Worm (Caenorhabditis elegans) whole organism, L4 larva: ENCODE results near the gene lys-2.

Source experiments
- F49E8.2 ChIP-seq: sonication (generic microtip); optimal IDR thresholded peaks from 2 replicates; lab custom pipeline; 2016; ENCODE audit warnings: missing compliant biosample characterization, mild to moderate bottlenecking, missing genetic modification characterization, borderline replicate concordance
- T20F7.1 ChIP-seq: fragments of 200-800 bp; sonication (Bioruptor generic); optimal IDR thresholded peaks from 2 replicates; lab custom pipeline; 2018; ENCODE audit warnings: mild to moderate bottlenecking, missing genetic modification characterization, missing compliant biosample characterization
- Y105C5A.15 ChIP-seq: fragments of 200-800 bp; sonication (Bioruptor generic); IDR thresholded peaks from 2 replicates; pipeline ENCODE4 v1.3.6; 2022; ENCODE audit warnings: missing genetic modification characterization, missing compliant biosample characterization
- Y48G9A.11 ChIP-seq: fragments of 200-800 bp; sonication (Bioruptor generic); IDR thresholded peaks from 2 replicates; pipeline ENCODE4 v1.3.6; 2022; ENCODE audit warnings: missing genetic modification reagents, missing genetic modification characterization, missing compliant biosample characterization
- Y5F2A.4 ChIP-seq: fragments of 200-800 bp; sonication (Bioruptor generic); optimal IDR thresholded peaks from 2 replicates; lab custom pipeline; 2018; ENCODE audit warnings: mild to moderate bottlenecking, missing genetic modification characterization, missing compliant biosample characterization
- Y75B8A.6 ChIP-seq: fragments of 200-800 bp; sonication (Bioruptor generic); IDR thresholded peaks from 2 replicates; pipeline ENCODE4 v1.3.6; 2022; ENCODE audit warnings: missing genetic modification reagents, missing genetic modification characterization, missing compliant biosample characterization
- ZK546.5 ChIP-seq, 2 experiments: sonication (generic microtip); optimal IDR thresholded peaks; 2 replicates each; lab custom pipeline; 2017; ENCODE audit warnings: missing biosample characterization in 2 of 2, missing genetic modification characterization in 2 of 2
- aha-1 ChIP-seq: fragments of 150-350 bp; peaks from one replicate; lab custom pipeline; 2014; ENCODE audit warnings: missing biosample characterization, missing genetic modification characterization
- attf-4 ChIP-seq: sonication (generic microtip); optimal IDR thresholded peaks from 3 replicates; lab custom pipeline; 2017; ENCODE audit warnings: missing biosample characterization, missing genetic modification characterization
- ctbp-1 ChIP-seq: fragments of 200-800 bp; sonication (Bioruptor generic); IDR thresholded peaks from 2 replicates; pipeline ENCODE4 v1.3.6; 2022; ENCODE audit warnings: missing genetic modification reagents, missing genetic modification characterization, missing compliant biosample characterization
- daf-12 ChIP-seq: fragments of 150-350 bp; optimal IDR thresholded peaks from 2 replicates; lab custom pipeline; 2014; ENCODE audit warnings: missing biosample characterization, missing genetic modification reagents, missing genetic modification characterization
- daf-19 ChIP-seq: fragments of 200-800 bp; sonication (Bioruptor generic); conservative IDR thresholded peaks from 2 replicates; pipeline ENCODE4 v1.3.6; 2022; ENCODE audit warnings: missing genetic modification characterization, missing compliant biosample characterization
- daf-8 ChIP-seq: fragments of 200-800 bp; sonication (Bioruptor generic); IDR thresholded peaks from 2 replicates; pipeline ENCODE4 v1.3.6; 2022; ENCODE audit warnings: missing genetic modification characterization, missing compliant biosample characterization
- duxl-1 ChIP-seq: sonication (generic microtip); optimal IDR thresholded peaks from 2 replicates; lab custom pipeline; 2016; ENCODE audit warnings: mild to moderate bottlenecking, missing genetic modification characterization, moderate library complexity, missing compliant biosample characterization; ENCODE audit not compliant: poor library complexity
- dve-1 ChIP-seq: sonication (generic microtip); optimal IDR thresholded peaks from 2 replicates; lab custom pipeline; 2017; ENCODE audit warnings: antibody characterized with exemption, mild to moderate bottlenecking, missing genetic modification characterization, missing compliant biosample characterization; ENCODE audit not compliant: insufficient read depth
- fkh-10 ChIP-seq: fragments of 150-350 bp; optimal IDR thresholded peaks from 2 replicates; lab custom pipeline; 2014; ENCODE audit warnings: missing biosample characterization, missing genetic modification reagents, missing genetic modification characterization
- fos-1 ChIP-seq: fragments of 150-350 bp; optimal IDR thresholded peaks from 2 replicates; lab custom pipeline; 2014; ENCODE audit warnings: missing biosample characterization, missing genetic modification characterization
- gei-8 ChIP-seq: fragments of 200-800 bp; sonication (Bioruptor generic); optimal IDR thresholded peaks from 2 replicates; lab custom pipeline; 2018; ENCODE audit warnings: mild to moderate bottlenecking, missing genetic modification characterization, missing compliant biosample characterization
- hif-1 ChIP-seq, 2 experiments: sonication (generic microtip); optimal IDR thresholded peaks; 2 replicates each; lab custom pipeline; 2016 to 2017; ENCODE audit warnings: missing compliant biosample characterization in 2 of 2, missing genetic modification characterization in 2 of 2, missing genetic modification reagents in 2 of 2, missing genotype in 2 of 2, mild to moderate bottlenecking in 1 of 2
- hlh-11 ChIP-seq: fragments of 200-800 bp; sonication (Bioruptor generic); optimal IDR thresholded peaks from 2 replicates; lab custom pipeline; 2018; ENCODE audit warnings: mild to moderate bottlenecking, missing genetic modification characterization, missing compliant biosample characterization
- hlh-30 ChIP-seq: sonication (generic microtip); optimal IDR thresholded peaks from 2 replicates; lab custom pipeline; 2017; ENCODE audit warnings: antibody characterized with exemption, mild to moderate bottlenecking, missing genetic modification characterization, missing compliant biosample characterization; ENCODE audit not compliant: insufficient read depth
- hmg-1.1 ChIP-seq: fragments of 200-800 bp; sonication (Bioruptor generic); IDR thresholded peaks from 2 replicates; pipeline ENCODE4 v1.3.6; 2022; ENCODE audit warnings: missing genetic modification reagents, missing genetic modification characterization, missing compliant biosample characterization
- lin-13 ChIP-seq: fragments of 150-350 bp; optimal IDR thresholded peaks from 2 replicates; lab custom pipeline; 2014; ENCODE audit warnings: missing biosample characterization, missing genetic modification reagents, missing genetic modification characterization
- lin-39 ChIP-seq: fragments of 150-350 bp; optimal IDR thresholded peaks from 2 replicates; lab custom pipeline; 2014; ENCODE audit warnings: missing biosample characterization, missing genetic modification reagents, missing genetic modification characterization
- lir-3 ChIP-seq: sonication (generic microtip); optimal IDR thresholded peaks from 2 replicates; lab custom pipeline; 2016; ENCODE audit warnings: mild to moderate bottlenecking, missing genetic modification characterization, missing compliant biosample characterization
- lsy-2 ChIP-seq, 2 experiments: fragments of 150-350 bp in 1 of 2; sonication (generic microtip) in 1 of 2; optimal IDR thresholded peaks; 2 replicates each; lab custom pipeline; 2014 to 2017; ENCODE audit warnings: missing biosample characterization in 2 of 2, missing genetic modification characterization in 2 of 2
- madf-5 ChIP-seq, 2 experiments: fragments of 200-800 bp; sonication (Bioruptor generic); IDR thresholded peaks; 2 replicates each; pipeline ENCODE4 v1.3.6; 2022; ENCODE audit warnings: missing compliant biosample characterization in 2 of 2, missing genetic modification characterization in 2 of 2
- mdl-1 ChIP-seq, 2 experiments: fragments of 150-350 bp in 1 of 2; sonication (generic microtip) in 1 of 2; optimal IDR thresholded peaks; 2 replicates each; lab custom pipeline; 2014 to 2017; ENCODE audit warnings: missing biosample characterization in 2 of 2, missing genetic modification characterization in 2 of 2
- mdt-29 ChIP-seq: fragments of 200-800 bp; sonication (Bioruptor generic); IDR thresholded peaks from 2 replicates; pipeline ENCODE4 v1.3.6; 2022; ENCODE audit warnings: missing genetic modification reagents, missing genetic modification characterization, missing compliant biosample characterization
- mep-1 ChIP-seq: fragments of 150-350 bp; sonication (generic microtip); optimal IDR thresholded peaks from 3 replicates; lab custom pipeline; 2014; ENCODE audit warnings: missing biosample characterization, missing genetic modification characterization
- nhr-102 ChIP-seq: sonication (generic microtip); optimal IDR thresholded peaks from 2 replicates; lab custom pipeline; 2016; ENCODE audit warnings: mild to moderate bottlenecking, missing genetic modification characterization, moderate library complexity, missing compliant biosample characterization
- nhr-111 ChIP-seq: fragments of 200-800 bp; sonication (Bioruptor generic); optimal IDR thresholded peaks from 2 replicates; lab custom pipeline; 2018; ENCODE audit warnings: mild to moderate bottlenecking, missing genetic modification characterization, missing compliant biosample characterization
- nhr-41 ChIP-seq: fragments of 200-800 bp; sonication (Bioruptor generic); IDR thresholded peaks from 2 replicates; pipeline ENCODE4 v1.3.6; 2022; ENCODE audit warnings: missing genetic modification reagents, missing genetic modification characterization, missing compliant biosample characterization
- nhr-77 ChIP-seq: fragments of 150-350 bp; optimal IDR thresholded peaks from 2 replicates; lab custom pipeline; 2014; ENCODE audit warnings: missing biosample characterization, missing genetic modification characterization
- pha-4 ChIP-seq, 2 experiments: fragments of 150-350 bp in 1 of 2; fragments of 200-800 bp in 1 of 2; sonication (Bioruptor generic) in 1 of 2; IDR thresholded peaks in 1 of 2; optimal IDR thresholded peaks in 1 of 2; 2 replicates each; pipeline versions ENCODE4 v1.3.6 to Lab custom; 2014 to 2022; ENCODE audit warnings: missing genetic modification characterization in 2 of 2, missing genetic modification reagents in 2 of 2, missing biosample characterization in 1 of 2, missing compliant biosample characterization in 1 of 2
- pqm-1 ChIP-seq: sonication (generic microtip); optimal IDR thresholded peaks from 2 replicates; lab custom pipeline; 2017; ENCODE audit warnings: missing biosample characterization, missing genetic modification characterization
- rbr-2 ChIP-seq: sonication (generic microtip); optimal IDR thresholded peaks from 2 replicates; lab custom pipeline; 2016; ENCODE audit warnings: missing genotype, missing genetic modification characterization, missing compliant biosample characterization
- saeg-2 ChIP-seq: fragments of 200-800 bp; sonication (Bioruptor generic); IDR thresholded peaks from 2 replicates; pipeline ENCODE4 v1.3.6; 2022; ENCODE audit warnings: missing genetic modification reagents, missing genetic modification characterization, missing compliant biosample characterization
- sdz-12 ChIP-seq: fragments of 200-800 bp; sonication (Bioruptor generic); optimal IDR thresholded peaks from 2 replicates; lab custom pipeline; 2018; ENCODE audit warnings: mild to moderate bottlenecking, missing genetic modification characterization, missing compliant biosample characterization
- set-16 ChIP-seq: fragments of 200-800 bp; sonication (Bioruptor generic); IDR thresholded peaks from 2 replicates; pipeline ENCODE4 v1.3.6; 2022; ENCODE audit warnings: missing genetic modification reagents, missing genetic modification characterization, missing compliant biosample characterization
- spr-1 ChIP-seq: sonication (generic microtip); optimal IDR thresholded peaks from 2 replicates; lab custom pipeline; 2016; ENCODE audit warnings: mild to moderate bottlenecking, missing genetic modification characterization, missing compliant biosample characterization
- tra-1 ChIP-seq: fragments of 200-800 bp; sonication (Bioruptor generic); IDR thresholded peaks from 2 replicates; pipeline ENCODE4 v1.3.6; 2022; ENCODE audit warnings: missing genetic modification reagents, missing genetic modification characterization, missing compliant biosample characterization
- unc-39 ChIP-seq: sonication (generic microtip); optimal IDR thresholded peaks from 2 replicates; lab custom pipeline; 2017; ENCODE audit warnings: missing biosample characterization, missing genetic modification characterization
- unc-62 ChIP-seq, 3 experiments: fragments of 150-350 bp in 1 of 3; sonication (generic microtip); optimal IDR thresholded peaks in 2 of 3; peaks in 1 of 3; 1 replicate in 1 of 3; 2 replicates in 2 of 3; lab custom pipeline; 2014 to 2017; ENCODE audit warnings: missing biosample characterization in 3 of 3, missing genetic modification characterization in 3 of 3, missing genetic modification reagents in 3 of 3, missing genotype in 1 of 3
- ztf-11 ChIP-seq: fragments of 150-350 bp; optimal IDR thresholded peaks from 2 replicates; lab custom pipeline; 2014; ENCODE audit warnings: missing biosample characterization, missing genetic modification characterization

Gene lys-2

DNA sequence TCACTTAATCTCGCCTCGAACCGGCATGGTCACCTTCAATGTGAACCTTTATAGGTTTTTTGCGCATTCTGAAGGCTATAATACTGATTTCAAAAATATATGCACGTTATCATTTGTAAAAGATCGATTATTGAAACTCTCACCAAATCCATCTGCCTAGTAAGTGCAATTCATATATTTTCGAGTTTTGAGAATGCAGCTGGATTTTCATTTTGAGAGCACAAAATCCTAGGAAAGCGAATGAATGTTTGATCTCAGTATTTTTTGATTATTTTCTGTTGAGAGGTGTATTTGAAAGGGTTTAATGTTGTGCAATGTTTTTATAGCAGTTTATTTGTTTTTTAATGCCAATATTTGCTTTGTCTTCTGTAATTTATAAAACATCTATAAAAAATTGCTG is 5.2 kb downstream of the lys-2 start:
- peak in 1 of 2 experiments; percentile 36 for TF ChIP-seq unc-62 (GFP tag; optimal IDR thresholded peaks at IDR 0.05 in 1 of 2; lab: Kevin White, UChicago)
- TF ChIP-seq unc-62 (tag; optimal IDR thresholded peaks at IDR 0.05; lab: Kevin White, UChicago): no peak
- no peak for TF ChIP-seq fos-1 (tag; lab: Kevin White, UChicago)
- no peak for TF ChIP-seq daf-19 (GFP tag; lab: Robert Waterston, UW)
- TF ChIP-seq sdz-12 (GFP tag; lab: Kevin White, UChicago): no peak
- TF ChIP-seq spr-1 (tag; lab: Kevin White, UChicago): no peak
- TF ChIP-seq, all 104 proteins: peak for 1

DNA sequence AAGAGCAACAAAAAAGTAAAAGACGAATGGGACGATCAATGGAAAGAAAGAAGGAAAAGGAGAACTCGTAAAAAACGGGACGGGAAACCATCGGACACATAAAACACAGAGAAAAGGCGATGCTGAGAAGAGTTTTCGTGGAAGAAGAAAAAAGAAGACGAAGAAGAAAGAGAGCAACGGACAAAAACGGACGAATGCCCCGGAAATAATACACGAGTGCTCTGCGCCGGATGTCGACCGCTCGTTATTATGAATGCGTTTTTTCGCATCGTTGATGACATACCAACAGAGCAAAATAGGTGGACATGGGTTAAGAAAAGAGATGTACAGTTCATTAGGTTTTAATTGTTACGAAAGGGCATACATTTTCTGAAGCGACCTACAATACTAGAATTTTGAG is 5.7 kb downstream of the lys-2 start, which contains the start of gene Y22F5A.11:
TSS of gene Y22F5A.11 (minus strand) at position 28 of the 400 bp plus-strand sequence.
- TF ChIP-seq mdl-1 (tag; optimal IDR thresholded peaks at IDR 0.05; lab: Kevin White, UChicago) (no peak), fkh-10 (GFP tag; lab: Kevin White, UChicago) (peak; percentile 18), hmg-1.1 (GFP tag; lab: Robert Waterston, UW) (peak; percentile 23; the same call in 1 of the 2 replicates), mep-1 (tag; lab: Kevin White, UChicago) (peak; percentile 41), rbr-2 (tag; lab: Kevin White, UChicago) (peak; percentile 11)

DNA sequence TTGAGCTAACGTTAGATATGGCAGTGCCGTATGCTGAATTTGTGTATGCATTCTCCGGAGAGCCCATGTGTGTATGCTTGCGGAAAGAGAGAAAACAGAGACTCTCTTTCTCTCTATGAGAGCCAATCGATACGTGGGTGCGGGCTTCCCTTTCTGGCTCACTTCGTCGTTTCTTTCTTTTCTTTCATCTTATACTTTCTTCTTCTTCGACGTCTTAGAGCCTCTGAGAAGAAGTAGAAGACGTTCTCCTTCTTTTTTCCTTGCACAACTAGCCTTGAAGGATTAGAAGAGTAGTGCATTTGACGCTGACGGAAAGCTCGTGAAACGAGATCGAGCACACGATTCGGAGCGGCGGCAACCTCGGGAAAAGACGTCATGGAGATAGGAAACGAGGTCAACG is 7.4 kb downstream of the lys-2 start:
- TF ChIP-seq daf-12 (tag; lab: Kevin White, UChicago): no peak
- TF ChIP-seq Y5F2A.4 (GFP tag; lab: Kevin White, UChicago): no peak
- no peak for TF ChIP-seq pqm-1 (tag; lab: Kevin White, UChicago)
- no peak for TF ChIP-seq sdz-12 (GFP tag; lab: Kevin White, UChicago)
- peak; percentile 7; the same call in 1 of the 2 replicates for TF ChIP-seq set-16 (GFP tag; lab: Robert Waterston, UW)
- no peak for TF ChIP-seq nhr-102
- no peak for TF ChIP-seq fos-1 (tag; lab: Kevin White, UChicago)
- no peak for TF ChIP-seq lin-39 (tag; lab: Kevin White, UChicago)
- no peak for TF ChIP-seq Y75B8A.6
- TF ChIP-seq nhr-77 (tag; lab: Kevin White, UChicago): no peak
- TF ChIP-seq lin-13 (GFP tag; lab: Kevin White, UChicago): no peak
- TF ChIP-seq mdt-29 (GFP tag; lab: Robert Waterston, UW): no peak
- no peak for TF ChIP-seq spr-1 (tag; lab: Kevin White, UChicago)
- TF ChIP-seq attf-4: no peak
- peak; percentile 94 for TF ChIP-seq fkh-10 (GFP tag; lab: Kevin White, UChicago)
- TF ChIP-seq T20F7.1 (GFP tag; lab: Kevin White, UChicago): no peak
- TF ChIP-seq mep-1 (tag; lab: Kevin White, UChicago): peak; percentile 45
- no peak for TF ChIP-seq pha-4 (GFP tag; IDR thresholded peaks at IDR 0.05; lab: Robert Waterston, UW)
- no peak for TF ChIP-seq pha-4 (tag; optimal IDR thresholded peaks at IDR 0.05; lab: Kevin White, UChicago)
- no peak for TF ChIP-seq saeg-2
- TF ChIP-seq tra-1 (GFP tag; lab: Robert Waterston, UW): no peak
- no peak for TF ChIP-seq unc-39 (tag; lab: Kevin White, UChicago)
- TF ChIP-seq lir-3: no peak
- no peak for TF ChIP-seq nhr-111 (GFP tag; lab: Kevin White, UChicago)
- TF ChIP-seq aha-1 (tag; lab: Kevin White, UChicago): peak; percentile 69
- TF ChIP-seq F49E8.2 (tag; lab: Kevin White, UChicago): no peak
- TF ChIP-seq ZK546.5 (tag; optimal IDR thresholded peaks at IDR 0.05; lab: Kevin White, UChicago): no peak
- no peak for TF ChIP-seq daf-8
- TF ChIP-seq Y105C5A.15 (GFP tag; lab: Robert Waterston, UW): no peak
- TF ChIP-seq ztf-11: no peak
- peak; percentile 24 for TF ChIP-seq hlh-30 (tag; lab: Kevin White, UChicago)
- TF ChIP-seq hif-1 (tag; optimal IDR thresholded peaks at IDR 0.05; lab: Kevin White, UChicago): peak in 1 of 2 experiments; percentile 29
- no peak for TF ChIP-seq madf-5 (GFP tag; IDR thresholded peaks at IDR 0.05; lab: Robert Waterston, UW)
- TF ChIP-seq Y48G9A.11 (GFP tag; lab: Robert Waterston, UW): no peak
- TF ChIP-seq gei-8: no peak
- 0 out of 2 replicates have a peak, but pooled peaks have one; percentile 8 for TF ChIP-seq ctbp-1 (GFP tag; lab: Robert Waterston, UW)
- peak; percentile 44 to 50 for TF ChIP-seq lsy-2 (tag; optimal IDR thresholded peaks at IDR 0.05; lab: Kevin White, UChicago)
- no peak for TF ChIP-seq duxl-1 (tag; lab: Kevin White, UChicago)
- no peak for TF ChIP-seq nhr-41 (GFP tag; lab: Robert Waterston, UW)
- TF ChIP-seq hlh-11: no peak
- TF ChIP-seq dve-1: peak; percentile 13
